Worm (Caenorhabditis elegans) whole organism, L4 larva: ENCODE data around the gene gcna-1.

ENCODE experiments used
- F26F4.8 ChIP-seq: fragments of 200-800 bp; sonication (Bioruptor generic); conservative IDR thresholded peaks from 2 replicates; pipeline ENCODE4 v1.3.6; 2022; ENCODE audit warnings: missing genetic modification characterization, missing compliant biosample characterization
- F49E8.2 ChIP-seq: sonication (generic microtip); optimal IDR thresholded peaks from 2 replicates; lab custom pipeline; 2016; ENCODE audit warnings: missing compliant biosample characterization, mild to moderate bottlenecking, missing genetic modification characterization, borderline replicate concordance
- T20F7.1 ChIP-seq: fragments of 200-800 bp; sonication (Bioruptor generic); optimal IDR thresholded peaks from 2 replicates; lab custom pipeline; 2018; ENCODE audit warnings: mild to moderate bottlenecking, missing genetic modification characterization, missing compliant biosample characterization
- Y75B8A.6 ChIP-seq: fragments of 200-800 bp; sonication (Bioruptor generic); IDR thresholded peaks from 2 replicates; pipeline ENCODE4 v1.3.6; 2022; ENCODE audit warnings: missing genetic modification reagents, missing genetic modification characterization, missing compliant biosample characterization
- ZK546.5 ChIP-seq, 2 experiments: sonication (generic microtip); optimal IDR thresholded peaks; 2 replicates each; lab custom pipeline; 2017; ENCODE audit warnings: missing biosample characterization in 2 of 2, missing genetic modification characterization in 2 of 2
- aly-2 ChIP-seq: sonication (generic microtip); optimal IDR thresholded peaks from 2 replicates; lab custom pipeline; 2018; ENCODE audit warnings: missing biosample characterization, missing genetic modification characterization
- arid-1 ChIP-seq: fragments of 200-800 bp; sonication (Bioruptor generic); conservative IDR thresholded peaks from 2 replicates; pipeline ENCODE4 v1.3.6; 2022; ENCODE audit warnings: missing genetic modification reagents, missing genetic modification characterization, missing compliant biosample characterization
- ceh-82 ChIP-seq: sonication (generic microtip); optimal IDR thresholded peaks from 2 replicates; lab custom pipeline; 2017; ENCODE audit warnings: missing biosample characterization, missing genetic modification characterization
- cey-2 ChIP-seq: sonication (generic microtip); optimal IDR thresholded peaks from 3 replicates; lab custom pipeline; 2017; ENCODE audit warnings: missing genetic modification characterization, mild to moderate bottlenecking, missing compliant biosample characterization, antibody characterized with exemption, borderline replicate concordance; ENCODE audit not compliant: insufficient read depth
- daf-16 ChIP-seq, 3 experiments: sonication (generic microtip); optimal IDR thresholded peaks; 2 replicates each; lab custom pipeline; 2016 to 2017; ENCODE audit warnings: missing genetic modification characterization in 3 of 3, missing genetic modification reagents in 3 of 3, mild to moderate bottlenecking in 2 of 3, missing compliant biosample characterization in 2 of 3, missing biosample characterization in 1 of 3, moderate library complexity in 1 of 3
- daf-8 ChIP-seq: fragments of 200-800 bp; sonication (Bioruptor generic); IDR thresholded peaks from 2 replicates; pipeline ENCODE4 v1.3.6; 2022; ENCODE audit warnings: missing genetic modification characterization, missing compliant biosample characterization
- dmd-6 ChIP-seq: fragments of 200-800 bp; sonication (Bioruptor generic); IDR thresholded peaks from 2 replicates; pipeline ENCODE4 v1.3.6; 2022; ENCODE audit warnings: missing genetic modification reagents, missing genetic modification characterization, missing compliant biosample characterization
- dpl-1 ChIP-seq: fragments of 150-350 bp; optimal IDR thresholded peaks from 2 replicates; lab custom pipeline; 2014; ENCODE audit warnings: missing biosample characterization, missing genetic modification reagents, missing genetic modification characterization
- duxl-1 ChIP-seq: sonication (generic microtip); optimal IDR thresholded peaks from 2 replicates; lab custom pipeline; 2016; ENCODE audit warnings: mild to moderate bottlenecking, missing genetic modification characterization, moderate library complexity, missing compliant biosample characterization; ENCODE audit not compliant: poor library complexity
- dve-1 ChIP-seq: sonication (generic microtip); optimal IDR thresholded peaks from 2 replicates; lab custom pipeline; 2017; ENCODE audit warnings: antibody characterized with exemption, mild to moderate bottlenecking, missing genetic modification characterization, missing compliant biosample characterization; ENCODE audit not compliant: insufficient read depth
- egl-27 ChIP-seq: sonication (generic microtip); optimal IDR thresholded peaks from 3 replicates; lab custom pipeline; 2017; ENCODE audit warnings: missing biosample characterization, missing genetic modification reagents, missing genetic modification characterization
- fkh-10 ChIP-seq: fragments of 150-350 bp; optimal IDR thresholded peaks from 2 replicates; lab custom pipeline; 2014; ENCODE audit warnings: missing biosample characterization, missing genetic modification reagents, missing genetic modification characterization
- hlh-11 ChIP-seq: fragments of 200-800 bp; sonication (Bioruptor generic); optimal IDR thresholded peaks from 2 replicates; lab custom pipeline; 2018; ENCODE audit warnings: mild to moderate bottlenecking, missing genetic modification characterization, missing compliant biosample characterization
- hlh-30 ChIP-seq: sonication (generic microtip); optimal IDR thresholded peaks from 2 replicates; lab custom pipeline; 2017; ENCODE audit warnings: antibody characterized with exemption, mild to moderate bottlenecking, missing genetic modification characterization, missing compliant biosample characterization; ENCODE audit not compliant: insufficient read depth
- hmg-1.1 ChIP-seq: fragments of 200-800 bp; sonication (Bioruptor generic); IDR thresholded peaks from 2 replicates; pipeline ENCODE4 v1.3.6; 2022; ENCODE audit warnings: missing genetic modification reagents, missing genetic modification characterization, missing compliant biosample characterization
- jun-1 ChIP-seq: fragments of 150-350 bp; optimal IDR thresholded peaks from 2 replicates; lab custom pipeline; 2014; ENCODE audit warnings: missing biosample characterization, missing genetic modification reagents, missing genetic modification characterization
- lin-15B ChIP-seq: fragments of 150-350 bp; sonication (generic microtip); optimal IDR thresholded peaks from 3 replicates; lab custom pipeline; 2014; ENCODE audit warnings: missing biosample characterization, missing genetic modification characterization
- mes-2 ChIP-seq: sonication (generic microtip); optimal IDR thresholded peaks from 2 replicates; lab custom pipeline; 2016; ENCODE audit warnings: missing genotype, mild to moderate bottlenecking, missing genetic modification characterization, missing compliant biosample characterization; ENCODE audit not compliant: poor library complexity, severe bottlenecking
- mxl-3 ChIP-seq: fragments of 200-800 bp; sonication (Bioruptor generic); optimal IDR thresholded peaks from 2 replicates; lab custom pipeline; 2018; ENCODE audit warnings: mild to moderate bottlenecking, missing genetic modification characterization, missing compliant biosample characterization
- nhr-237 ChIP-seq: sonication (generic microtip); optimal IDR thresholded peaks from 2 replicates; lab custom pipeline; 2017; ENCODE audit warnings: missing biosample characterization, missing genetic modification characterization
- nhr-28 ChIP-seq: fragments of 150-350 bp; optimal IDR thresholded peaks from 2 replicates; lab custom pipeline; 2014; ENCODE audit warnings: missing biosample characterization, missing genetic modification characterization
- nhr-42 ChIP-seq: fragments of 200-800 bp; sonication (Bioruptor generic); IDR thresholded peaks from 2 replicates; pipeline ENCODE4 v1.3.6; 2022; ENCODE audit warnings: missing genetic modification characterization, missing compliant biosample characterization
- nhr-6 ChIP-seq: fragments of 150-350 bp; optimal IDR thresholded peaks from 2 replicates; lab custom pipeline; 2014; ENCODE audit warnings: missing biosample characterization, missing genetic modification characterization
- nhr-76 ChIP-seq: fragments of 150-350 bp; optimal IDR thresholded peaks from 2 replicates; lab custom pipeline; 2014; ENCODE audit warnings: missing biosample characterization, missing genetic modification characterization
- pha-4 ChIP-seq, 2 experiments: fragments of 150-350 bp in 1 of 2; fragments of 200-800 bp in 1 of 2; sonication (Bioruptor generic) in 1 of 2; IDR thresholded peaks in 1 of 2; optimal IDR thresholded peaks in 1 of 2; 2 replicates each; pipeline versions ENCODE4 v1.3.6 to Lab custom; 2014 to 2022; ENCODE audit warnings: missing genetic modification characterization in 2 of 2, missing genetic modification reagents in 2 of 2, missing biosample characterization in 1 of 2, missing compliant biosample characterization in 1 of 2
- pqm-1 ChIP-seq: sonication (generic microtip); optimal IDR thresholded peaks from 2 replicates; lab custom pipeline; 2017; ENCODE audit warnings: missing biosample characterization, missing genetic modification characterization
- rbr-2 ChIP-seq: sonication (generic microtip); optimal IDR thresholded peaks from 2 replicates; lab custom pipeline; 2016; ENCODE audit warnings: missing genotype, missing genetic modification characterization, missing compliant biosample characterization
- saeg-2 ChIP-seq: fragments of 200-800 bp; sonication (Bioruptor generic); IDR thresholded peaks from 2 replicates; pipeline ENCODE4 v1.3.6; 2022; ENCODE audit warnings: missing genetic modification reagents, missing genetic modification characterization, missing compliant biosample characterization
- skn-1 ChIP-seq: fragments of 150-350 bp; optimal IDR thresholded peaks from 2 replicates; lab custom pipeline; 2014; ENCODE audit warnings: missing biosample characterization, missing genetic modification characterization
- unc-62 ChIP-seq, 3 experiments: fragments of 150-350 bp in 1 of 3; sonication (generic microtip); optimal IDR thresholded peaks in 2 of 3; peaks in 1 of 3; 1 replicate in 1 of 3; 2 replicates in 2 of 3; lab custom pipeline; 2014 to 2017; ENCODE audit warnings: missing biosample characterization in 3 of 3, missing genetic modification characterization in 3 of 3, missing genetic modification reagents in 3 of 3, missing genotype in 1 of 3
- zag-1 ChIP-seq: fragments of 150-350 bp; optimal IDR thresholded peaks from 2 replicates; lab custom pipeline; 2014; ENCODE audit warnings: missing biosample characterization, missing genetic modification characterization
- zfp-2 ChIP-seq: sonication (generic microtip); optimal IDR thresholded peaks from 2 replicates; lab custom pipeline; 2016; ENCODE audit warnings: mild to moderate bottlenecking, missing genetic modification characterization, missing compliant biosample characterization
- zfp-3 ChIP-seq: fragments of 200-800 bp; sonication (Bioruptor generic); conservative IDR thresholded peaks from 2 replicates; pipeline ENCODE4 v1.3.6; 2022; ENCODE audit warnings: missing genetic modification reagents, missing genetic modification characterization, missing compliant biosample characterization
- ztf-7 ChIP-seq: fragments of 150-350 bp; optimal IDR thresholded peaks from 2 replicates; lab custom pipeline; 2014; ENCODE audit warnings: missing biosample characterization, missing genetic modification characterization

Gene gcna-1

DNA sequence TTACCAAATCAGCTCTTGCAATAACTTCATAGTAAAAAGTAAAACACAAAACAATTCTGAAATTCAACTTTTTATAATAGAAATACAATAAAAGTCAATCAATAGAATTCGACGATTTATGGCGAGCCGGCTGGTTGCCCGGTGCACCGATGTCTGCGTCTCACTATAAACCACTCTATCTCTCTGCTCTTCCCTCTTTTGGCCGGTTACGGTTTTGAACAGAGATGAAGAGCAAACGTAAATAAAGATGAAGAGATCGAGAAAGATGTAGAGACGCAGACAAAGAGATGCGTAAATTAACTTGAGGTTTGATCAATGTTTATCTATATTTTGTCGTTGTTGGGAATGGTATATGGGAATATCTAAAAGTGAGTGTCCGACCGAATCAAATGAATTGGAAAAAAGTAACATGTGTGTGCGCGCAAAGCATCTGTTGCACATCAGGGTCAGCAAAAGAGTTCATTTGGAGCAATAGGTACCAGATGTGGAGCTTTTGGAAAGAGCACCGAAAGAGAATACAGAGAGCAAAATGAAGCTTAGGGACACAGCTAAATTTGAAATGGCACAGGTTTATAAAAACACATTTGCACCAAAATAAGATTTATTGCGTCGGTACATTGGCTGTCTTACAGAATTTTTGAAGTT lies 28.5 kb downstream of the gcna-1 start:
- TF ChIP-seq hlh-11: peak; percentile 32
- TF ChIP-seq dmd-6: no peak
- no peak for TF ChIP-seq rbr-2 (tag; lab: Kevin White, UChicago)
- TF ChIP-seq F49E8.2 (tag; lab: Kevin White, UChicago): no peak
- no peak for TF ChIP-seq hmg-1.1 (GFP tag; lab: Robert Waterston, UW)
- TF ChIP-seq mes-2 (tag; lab: Kevin White, UChicago): peak; percentile 36
- no peak for TF ChIP-seq arid-1
- TF ChIP-seq zfp-3: no peak
- TF ChIP-seq daf-16 (GFP tag; optimal IDR thresholded peaks at IDR 0.05; lab: Kevin White, UChicago): no peak
- TF ChIP-seq daf-16 (tag; optimal IDR thresholded peaks at IDR 0.05; lab: Kevin White, UChicago): peak; percentile 64
- peak; percentile 12 for TF ChIP-seq nhr-28 (tag; lab: Kevin White, UChicago)
- no peak for TF ChIP-seq nhr-76 (tag; lab: Kevin White, UChicago)
- TF ChIP-seq hlh-30 (tag; lab: Kevin White, UChicago): no peak
- no peak for TF ChIP-seq nhr-42 (GFP tag; lab: Robert Waterston, UW)
- no peak for TF ChIP-seq ztf-7
- TF ChIP-seq dpl-1 (GFP tag; lab: Kevin White, UChicago): no peak
- peak; percentile 55 for TF ChIP-seq dve-1
- no peak for TF ChIP-seq fkh-10
- peak in 1 of 2 experiments; percentile 58 for TF ChIP-seq unc-62 (GFP tag; optimal IDR thresholded peaks at IDR 0.05 in 1 of 2; lab: Kevin White, UChicago)
- no peak for TF ChIP-seq unc-62 (tag; optimal IDR thresholded peaks at IDR 0.05; lab: Kevin White, UChicago)
- TF ChIP-seq F26F4.8 (GFP tag; lab: Robert Waterston, UW): no peak
- TF ChIP-seq lin-15B (tag; lab: Kevin White, UChicago): no peak
- TF ChIP-seq daf-8: no peak
- TF ChIP-seq zfp-2 (tag; lab: Kevin White, UChicago): no peak
- no peak for TF ChIP-seq ZK546.5 (tag; optimal IDR thresholded peaks at IDR 0.05; lab: Kevin White, UChicago)
- TF ChIP-seq pha-4 (GFP tag; IDR thresholded peaks at IDR 0.05; lab: Robert Waterston, UW): no peak
- TF ChIP-seq pha-4 (tag; optimal IDR thresholded peaks at IDR 0.05; lab: Kevin White, UChicago): no peak
- peak; percentile 37 for TF ChIP-seq nhr-6 (tag; lab: Kevin White, UChicago)
- no peak for TF ChIP-seq Y75B8A.6 (GFP tag; lab: Robert Waterston, UW)
- TF ChIP-seq duxl-1 (tag; lab: Kevin White, UChicago): no peak
- TF ChIP-seq aly-2 (tag; lab: Kevin White, UChicago): no peak
- TF ChIP-seq skn-1: no peak
- no peak for TF ChIP-seq nhr-237 (tag; lab: Kevin White, UChicago)
- no peak for TF ChIP-seq pqm-1
- TF ChIP-seq cey-2 (tag; lab: Kevin White, UChicago): no peak
- no peak for TF ChIP-seq zag-1
- TF ChIP-seq ceh-82 (tag; lab: Kevin White, UChicago): no peak
- TF ChIP-seq saeg-2 (GFP tag; lab: Robert Waterston, UW): no peak
- TF ChIP-seq egl-27 (tag; lab: Kevin White, UChicago): no peak
- no peak for TF ChIP-seq jun-1
- TF ChIP-seq, all 104 proteins: peak for 7

ce11 chrIII:5976021-5976420 lies 32.9 kb downstream of the gcna-1 start:
- TF ChIP-seq T20F7.1 (GFP tag; lab: Kevin White, UChicago): no peak
- TF ChIP-seq F26F4.8 (GFP tag; lab: Robert Waterston, UW): no peak
- no peak for TF ChIP-seq dve-1
- TF ChIP-seq mes-2 (tag; lab: Kevin White, UChicago): no peak
- TF ChIP-seq saeg-2 (GFP tag; lab: Robert Waterston, UW): no peak
- no peak for TF ChIP-seq nhr-76 (tag; lab: Kevin White, UChicago)
- TF ChIP-seq mxl-3: no peak
